Worm (Caenorhabditis elegans): ENCODE results near the gene C24H11.2.

Gene C24H11.2

ce11 chrIII:11757892-11758291, 34.3 kb downstream of the C24H11.2 start:
- TF ChIP-seq ceh-19 (GFP tag; optimal IDR thresholded peaks at IDR 0.05): no peak
- TF ChIP-seq C08G9.2 (tag; optimal IDR thresholded peaks at IDR 0.05): no peak
- no peak for TF ChIP-seq elt-2 (tag; optimal IDR thresholded peaks at IDR 0.05)
- no peak for TF ChIP-seq hlh-15 (tag; optimal IDR thresholded peaks at IDR 0.05)
- TF ChIP-seq fkh-6 (tag; optimal IDR thresholded peaks at IDR 0.05): no peak
- TF ChIP-seq eyg-1 (tag; optimal IDR thresholded peaks at IDR 0.05): no peak
- TF ChIP-seq fax-1 (tag; optimal IDR thresholded peaks at IDR 0.05): no peak
- TF ChIP-seq nfya-1 (tag; optimal IDR thresholded peaks at IDR 0.05): no peak
- no peak for TF ChIP-seq F13H6.1 (tag; optimal IDR thresholded peaks at IDR 0.05)
- TF ChIP-seq unc-42 (tag; optimal IDR thresholded peaks at IDR 0.05): no peak
- TF ChIP-seq pqm-1 (tag; optimal IDR thresholded peaks at IDR 0.05): no peak
- no peak for TF ChIP-seq dmd-4 (tag; optimal IDR thresholded peaks at IDR 0.05; ENCODE audit: borderline replicate concordance)
- TF ChIP-seq gmeb-2 (tag; optimal IDR thresholded peaks at IDR 0.05): no peak
- TF ChIP-seq mec-3 (tag; optimal IDR thresholded peaks at IDR 0.05; ENCODE audit: borderline replicate concordance): no peak
- TF ChIP-seq K09A11.1 (tag; optimal IDR thresholded peaks at IDR 0.05; ENCODE audit: insufficient read depth): no peak
- TF ChIP-seq ceh-31 (tag; optimal IDR thresholded peaks at IDR 0.05): no peak
- TF ChIP-seq lin-11 (tag; optimal IDR thresholded peaks at IDR 0.05): no peak
- TF ChIP-seq tbx-2 (tag; optimal IDR thresholded peaks at IDR 0.05): no peak
- no peak for TF ChIP-seq hlh-8 (tag; optimal IDR thresholded peaks at IDR 0.05)

ce11 chrIII:11750817-11751216, 41.3 kb downstream of the C24H11.2 start:
- TF ChIP-seq madf-2 (tag; optimal IDR thresholded peaks at IDR 0.05) (no peak), F13H6.1 (tag; optimal IDR thresholded peaks at IDR 0.05) (no peak), ceh-22 (tag; optimal IDR thresholded peaks at IDR 0.05) (no peak), pag-3 (tag; optimal IDR thresholded peaks at IDR 0.05; ENCODE audit: borderline replicate concordance) (no peak), gmeb-2 (tag; optimal IDR thresholded peaks at IDR 0.05) (no peak), lin-11 (tag; optimal IDR thresholded peaks at IDR 0.05) (no peak), npax-4 (tag; optimal IDR thresholded peaks at IDR 0.05) (no peak), sdc-2 (tag; optimal IDR thresholded peaks at IDR 0.05) (no peak), pat-9 (tag; optimal IDR thresholded peaks at IDR 0.05) (no peak), mec-3 (tag; optimal IDR thresholded peaks at IDR 0.05; ENCODE audit: borderline replicate concordance) (no peak), ceh-18 (tag; optimal IDR thresholded peaks at IDR 0.05) (no peak), ceh-30 (tag; optimal IDR thresholded peaks at IDR 0.05) (no peak), K02D7.2 (tag; optimal IDR thresholded peaks at IDR 0.05) (no peak), dve-1 (tag; optimal IDR thresholded peaks at IDR 0.05) (no peak)

ce11 chrIII:11750232-11750631, 41.9 kb downstream of the C24H11.2 start:
- TF ChIP-seq tbx-7 (tag; optimal IDR thresholded peaks at IDR 0.05) (no peak), eyg-1 (tag; optimal IDR thresholded peaks at IDR 0.05) (no peak), pag-3 (tag; optimal IDR thresholded peaks at IDR 0.05; ENCODE audit: borderline replicate concordance) (no peak)

ce11 chrIII:11746718-11747117, 45.4 kb downstream of the C24H11.2 start, which contains the start of gene mrt-2:
Gene mrt-2 (plus strand): TSS chrIII:11746766.
- TF ChIP-seq rnt-1 (tag; optimal IDR thresholded peaks at IDR 0.05): peak; percentile 66
- peak; percentile 29 for TF ChIP-seq ceh-18 (tag; optimal IDR thresholded peaks at IDR 0.05)
- peak; percentile 74 for TF ChIP-seq mec-3 (tag; optimal IDR thresholded peaks at IDR 0.05; ENCODE audit: borderline replicate concordance)
- TF ChIP-seq ceh-31 (tag; optimal IDR thresholded peaks at IDR 0.05): peak; percentile 96
- peak; percentile 26 for TF ChIP-seq eyg-1 (tag; optimal IDR thresholded peaks at IDR 0.05)
- TF ChIP-seq pros-1 (tag; optimal IDR thresholded peaks at IDR 0.05): no peak
- peak; percentile 71 for TF ChIP-seq unc-42 (tag; optimal IDR thresholded peaks at IDR 0.05)
- TF ChIP-seq ceh-2 (tag; optimal IDR thresholded peaks at IDR 0.05): peak; percentile 92
- peak; percentile 49 for TF ChIP-seq fax-1 (tag; optimal IDR thresholded peaks at IDR 0.05)
- TF ChIP-seq hlh-8 (tag; optimal IDR thresholded peaks at IDR 0.05): peak; percentile 77
- peak; percentile 86 for TF ChIP-seq tbx-7 (tag; optimal IDR thresholded peaks at IDR 0.05)
- TF ChIP-seq unc-86 (tag; optimal IDR thresholded peaks at IDR 0.05): no peak
- no peak for TF ChIP-seq pha-2 (tag; optimal IDR thresholded peaks at IDR 0.05)
- TF ChIP-seq C08G9.2 (tag; optimal IDR thresholded peaks at IDR 0.05): peak; percentile 95
- peak; percentile 6 for TF ChIP-seq unc-55 (GFP tag; optimal IDR thresholded peaks at IDR 0.05)
- TF ChIP-seq madf-2 (tag; optimal IDR thresholded peaks at IDR 0.05): no peak
- TF ChIP-seq ets-4 (tag; optimal IDR thresholded peaks at IDR 0.05): peak; percentile 96
- peak; percentile 40 for TF ChIP-seq ztf-16 (tag; optimal IDR thresholded peaks at IDR 0.05)
- TF ChIP-seq F13H6.1 (tag; optimal IDR thresholded peaks at IDR 0.05): peak; percentile 46
- peak; percentile 43 for TF ChIP-seq pqm-1 (tag; optimal IDR thresholded peaks at IDR 0.05)
- peak; percentile 90 for TF ChIP-seq tbx-2 (tag; optimal IDR thresholded peaks at IDR 0.05)
- peak; percentile 83 for TF ChIP-seq ref-2 (tag; optimal IDR thresholded peaks at IDR 0.05)
- peak; percentile 80 for TF ChIP-seq zip-5 (tag; optimal IDR thresholded peaks at IDR 0.05)
- TF ChIP-seq gmeb-2 (tag; optimal IDR thresholded peaks at IDR 0.05): peak; percentile 23
- peak; percentile 36 for TF ChIP-seq ceh-34 (tag; optimal IDR thresholded peaks at IDR 0.05)
- TF ChIP-seq nfya-1 (tag; optimal IDR thresholded peaks at IDR 0.05): peak; percentile 15
- peak; percentile 11 for TF ChIP-seq fkh-6 (tag; optimal IDR thresholded peaks at IDR 0.05)
- TF ChIP-seq lin-11 (tag; optimal IDR thresholded peaks at IDR 0.05): no peak
- peak; percentile 55 for TF ChIP-seq elt-2 (tag; optimal IDR thresholded peaks at IDR 0.05)
- no peak for TF ChIP-seq pax-1 (tag; optimal IDR thresholded peaks at IDR 0.05)
- no peak for TF ChIP-seq ttx-3 (tag; optimal IDR thresholded peaks at IDR 0.05)
- peak; percentile 71 for TF ChIP-seq ceh-14 (tag; optimal IDR thresholded peaks at IDR 0.05)

Data from whole organism, late embryonic.